Worm (Caenorhabditis elegans): ENCODE data around the gene Y110A2AR.1.
A peak's percentile ranks its signal among the peaks of the same experiment; 100 is the strongest.

Y110A2AR.1 gene

ce11 chrII:2920817-2921458 is 1.4 kb downstream of the Y110A2AR.1 start:
- TF ChIP-seq ets-7 (tag; optimal IDR thresholded peaks at IDR 0.05) (no peak), tra-4 (tag; optimal IDR thresholded peaks at IDR 0.05) (no peak), hnd-1 (tag; optimal IDR thresholded peaks at IDR 0.05) (no peak), F13C5.2 (tag; optimal IDR thresholded peaks at IDR 0.05) (no peak), ama-1 (optimal IDR thresholded peaks at IDR 0.05) (no peak), scrt-1 (GFP tag; IDR thresholded peaks at IDR 0.05) (no peak), sea-1 (GFP tag; conservative IDR thresholded peaks at IDR 0.05) (no peak), ceh-13 (GFP tag; optimal IDR thresholded peaks at IDR 0.05) (no peak), tbx-11 (GFP tag; IDR thresholded peaks at IDR 0.05) (no peak), aly-1 (tag; optimal IDR thresholded peaks at IDR 0.05) (no peak)

ce11 chrII:2921860-2922259 is 2.4 kb downstream of the Y110A2AR.1 start:
- TF ChIP-seq ceh-13 (GFP tag; optimal IDR thresholded peaks at IDR 0.05) (no peak), scrt-1 (GFP tag; IDR thresholded peaks at IDR 0.05) (no peak), tra-4 (tag; optimal IDR thresholded peaks at IDR 0.05) (no peak), ama-1 (optimal IDR thresholded peaks at IDR 0.05) (no peak), aly-1 (tag; optimal IDR thresholded peaks at IDR 0.05) (no peak), F13C5.2 (tag; optimal IDR thresholded peaks at IDR 0.05) (no peak), tbx-37 (GFP tag; conservative IDR thresholded peaks at IDR 0.05) (no peak), pes-1 (GFP tag; IDR thresholded peaks at IDR 0.05) (no peak), tbx-11 (GFP tag; IDR thresholded peaks at IDR 0.05) (no peak), ets-7 (tag; optimal IDR thresholded peaks at IDR 0.05) (no peak), hmg-4 (GFP tag; optimal IDR thresholded peaks at IDR 0.05) (no peak), B0310.2 (tag; optimal IDR thresholded peaks at IDR 0.05) (no peak)

- no peak for TF ChIP-seq pes-1 (GFP tag; IDR thresholded peaks at IDR 0.05)
- TF ChIP-seq aly-1 (tag; optimal IDR thresholded peaks at IDR 0.05) = no peak
Measured at ce11 chrII:2922359-2922758, 2.8 kb downstream of the Y110A2AR.1 start.

ce11 chrII:2922782-2923181 is 3.3 kb downstream of the Y110A2AR.1 start:
- TF ChIP-seq scrt-1 (GFP tag; IDR thresholded peaks at IDR 0.05) (no peak), pes-1 (GFP tag; IDR thresholded peaks at IDR 0.05) (0 out of 2 replicates have a peak, but pooled peaks have one; percentile 29), flt-1 (GFP tag; IDR thresholded peaks at IDR 0.05) (no peak)

ce11 chrII:2923617-2924016 is 4.1 kb downstream of the Y110A2AR.1 start, which contains the start of gene ZK355.2:
Gene ZK355.2, plus strand, starts transcription at chrII:2923917.
- TF ChIP-seq sea-1 (GFP tag; conservative IDR thresholded peaks at IDR 0.05) = no peak
- TF ChIP-seq ceh-36 (tag; optimal IDR thresholded peaks at IDR 0.05) = peak; percentile 15

- TF ChIP-seq hmg-4 (GFP tag; optimal IDR thresholded peaks at IDR 0.05) (no peak), ama-1 (optimal IDR thresholded peaks at IDR 0.05) (no peak), sea-1 (GFP tag; conservative IDR thresholded peaks at IDR 0.05) (no peak)
Measured at ce11 chrII:2925032-2925431, 5.5 kb downstream of the Y110A2AR.1 start.

- TF ChIP-seq hnd-1 (tag; optimal IDR thresholded peaks at IDR 0.05) = no peak
- TF ChIP-seq pes-1 (GFP tag; IDR thresholded peaks at IDR 0.05) = no peak
- TF ChIP-seq ets-7 (tag; optimal IDR thresholded peaks at IDR 0.05) = no peak
- no peak for TF ChIP-seq ama-1 (optimal IDR thresholded peaks at IDR 0.05)
- no peak for TF ChIP-seq tbx-11 (GFP tag; IDR thresholded peaks at IDR 0.05)
- TF ChIP-seq flt-1 (GFP tag; IDR thresholded peaks at IDR 0.05) = no peak
- no peak for TF ChIP-seq ceh-36 (tag; optimal IDR thresholded peaks at IDR 0.05)
- no peak for TF ChIP-seq tbx-37 (GFP tag; conservative IDR thresholded peaks at IDR 0.05)
- no peak for TF ChIP-seq scrt-1 (GFP tag; IDR thresholded peaks at IDR 0.05)
- no peak for TF ChIP-seq F13C5.2 (tag; optimal IDR thresholded peaks at IDR 0.05)
- TF ChIP-seq hmbx-1 (tag; optimal IDR thresholded peaks at IDR 0.05) = no peak
- no peak for TF ChIP-seq hmg-4 (GFP tag; optimal IDR thresholded peaks at IDR 0.05)
- no peak for TF ChIP-seq sea-1 (GFP tag; conservative IDR thresholded peaks at IDR 0.05)
- TF ChIP-seq ceh-13 (GFP tag; optimal IDR thresholded peaks at IDR 0.05) = no peak
Measured at ce11 chrII:2925806-2926558, 6.5 kb downstream of the Y110A2AR.1 start.

- 0 out of 2 replicates have a peak, but pooled peaks have one; percentile 36 for TF ChIP-seq sea-1 (GFP tag; conservative IDR thresholded peaks at IDR 0.05)
- no peak for TF ChIP-seq tbx-11 (GFP tag; IDR thresholded peaks at IDR 0.05)
Measured at ce11 chrII:2927533-2927932, 8.0 kb downstream of the Y110A2AR.1 start, which contains the start of the genes ZK355.3 and ZK355.8. Gene ZK355.3, minus strand, starts transcription at chrII:2927633. Gene ZK355.8, plus strand, starts transcription at chrII:2927804.

- no peak for TF ChIP-seq ama-1 (optimal IDR thresholded peaks at IDR 0.05)
- no peak for TF ChIP-seq sea-1 (GFP tag; conservative IDR thresholded peaks at IDR 0.05)
- no peak for TF ChIP-seq aly-1 (tag; optimal IDR thresholded peaks at IDR 0.05)
- TF ChIP-seq hmg-4 (GFP tag; optimal IDR thresholded peaks at IDR 0.05) = no peak
- no peak for TF ChIP-seq B0310.2 (tag; optimal IDR thresholded peaks at IDR 0.05)
Measured at ce11 chrII:2929846-2930245, 10.3 kb downstream of the Y110A2AR.1 start.

Measured in whole organism, early embryonic.